Worm (Caenorhabditis elegans) whole organism, L2 larva: ENCODE results near the gene grd-11.

Source experiments
- ama-1 ChIP-seq: fragments of 150-350 bp; optimal IDR thresholded peaks from 2 replicates; lab custom pipeline; 2018; ENCODE audit warnings: inconsistent platforms
- blmp-1 ChIP-seq: sonication (generic microtip); optimal IDR thresholded peaks from 2 replicates; lab custom pipeline; 2017; ENCODE audit warnings: missing genetic modification characterization, mild to moderate bottlenecking, missing compliant biosample characterization, antibody characterized with exemption, moderate library complexity; ENCODE audit not compliant: insufficient read depth
- elt-3 ChIP-seq: sonication (generic microtip); optimal IDR thresholded peaks from 2 replicates; lab custom pipeline; 2017; ENCODE audit warnings: missing biosample characterization, missing genetic modification characterization
- lin-13 ChIP-seq: fragments of 150-350 bp; optimal IDR thresholded peaks from 2 replicates; lab custom pipeline; 2014; ENCODE audit warnings: missing biosample characterization, missing genetic modification reagents, missing genetic modification characterization

DNA sequence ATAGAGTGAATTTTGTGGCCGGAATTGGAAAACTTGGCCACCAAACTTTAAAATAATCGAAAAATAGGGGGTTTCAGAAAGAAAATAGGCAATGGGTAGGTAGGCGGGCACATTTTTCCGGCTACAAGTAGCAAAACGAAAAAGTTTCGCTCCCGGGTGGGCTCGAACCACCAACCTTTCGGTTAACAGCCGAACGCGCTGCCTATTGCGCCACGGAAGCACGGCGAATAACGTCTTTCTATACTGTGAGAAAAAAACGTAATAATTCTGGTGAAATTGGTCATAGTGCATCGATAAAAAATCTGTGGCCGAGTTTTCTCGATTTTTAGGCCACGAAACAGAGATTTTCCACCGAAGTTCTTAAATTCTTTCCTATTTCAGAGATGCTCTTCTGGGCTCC is 6.2 kb upstream of the grd-11 start:
- TF ChIP-seq lin-13 (GFP tag; lab: Kevin White, UChicago) (no peak), blmp-1 (no peak), ama-1 (lab: Kevin White, UChicago) (no peak), elt-3 (tag; lab: Kevin White, UChicago) (no peak)
